Fruit fly (Drosophila melanogaster): Measurements from ENCODE around the gene CG3437.

The CG3437 gene

DNA sequence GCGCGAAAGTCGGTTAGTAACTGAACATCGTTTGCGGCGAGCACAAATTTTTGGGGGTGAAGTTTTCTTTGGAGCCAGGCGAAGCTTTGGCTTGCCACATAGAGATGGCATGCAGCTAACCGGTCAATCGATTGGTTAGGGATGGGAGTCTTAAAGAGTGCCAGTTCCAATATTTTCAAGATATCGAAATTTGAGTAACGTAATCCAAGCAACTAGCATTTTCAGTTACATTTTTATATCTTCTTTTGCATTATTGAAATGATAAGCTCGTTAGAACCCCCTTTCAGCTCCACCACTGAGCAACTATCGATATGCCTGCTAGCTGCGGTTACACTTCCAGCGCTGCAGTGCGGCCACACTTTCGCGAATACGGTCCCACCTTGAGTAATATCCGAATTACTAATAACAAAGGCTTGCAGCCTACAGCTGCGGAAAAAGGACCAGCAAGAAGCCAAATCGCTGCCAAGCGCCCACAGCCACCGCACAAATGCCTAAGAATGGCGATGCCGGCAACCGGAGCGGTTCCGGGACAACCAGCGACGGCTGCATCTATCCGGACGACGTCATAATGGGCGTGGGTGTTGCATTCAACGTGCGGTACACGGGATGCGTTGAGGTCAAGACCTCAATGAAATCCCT is 30.7 kb downstream of the CG3437 start, which contains the start of the genes Atat and Shc (continued):
- TF ChIP-seq Doc2 (GFP tag; IDR thresholded peaks at IDR 0.05): peak; percentile 98
- peak; percentile 100 for TF ChIP-seq CG4404 (GFP tag; IDR thresholded peaks at IDR 0.05)
- TF ChIP-seq amos (GFP tag; IDR thresholded peaks at IDR 0.05; ENCODE audit: partially characterized antibody): peak; percentile 88
- TF ChIP-seq CG1233 (GFP tag; optimal IDR thresholded peaks at IDR 0.05): peak; percentile 98
- peak; percentile 99 for TF ChIP-seq tio (GFP tag; optimal IDR thresholded peaks at IDR 0.05)
- TF ChIP-seq vnd (GFP tag; IDR thresholded peaks at IDR 0.05; ENCODE audit: partially characterized antibody): peak; percentile 93
- TF ChIP-seq zfh1 (GFP tag; IDR thresholded peaks at IDR 0.05): peak; percentile 100
- peak; percentile 100 for TF ChIP-seq ind (GFP tag; optimal IDR thresholded peaks at IDR 0.05)
- TF ChIP-seq Oaz (GFP tag; IDR thresholded peaks at IDR 0.05): peak; percentile 99
- peak; percentile 53; the same call in 2 of the 4 replicates for TF ChIP-seq chinmo (GFP tag; IDR thresholded peaks at IDR 0.05; ENCODE audit: partially characterized antibody)
- TF ChIP-seq Eip74EF (GFP tag; optimal IDR thresholded peaks at IDR 0.05): peak in 1 of 2 experiments; percentile 89
- peak; percentile 95 for TF ChIP-seq Spps (tag; optimal IDR thresholded peaks at IDR 0.05)
- TF ChIP-seq lmd (GFP tag; IDR thresholded peaks at IDR 0.05): peak; percentile 100
- peak; percentile 97 for TF ChIP-seq CG31441 (GFP tag; IDR thresholded peaks at IDR 0.05)
- TF ChIP-seq sens-2 (GFP tag; IDR thresholded peaks at IDR 0.05): peak; percentile 98
- TF ChIP-seq CG12155 (GFP tag; optimal IDR thresholded peaks at IDR 0.05): peak; percentile 99
- peak; percentile 100 for TF ChIP-seq row (GFP tag; IDR thresholded peaks at IDR 0.05)
- peak; percentile 99 for TF ChIP-seq chm (GFP tag; IDR thresholded peaks at IDR 0.05)
- TF ChIP-seq CG14667 (GFP tag; IDR thresholded peaks at IDR 0.05): peak; percentile 100
- TF ChIP-seq CG31224 (GFP tag; IDR thresholded peaks at IDR 0.05): peak; percentile 98
- TF ChIP-seq NK7.1 (GFP tag; optimal IDR thresholded peaks at IDR 0.05): peak; percentile 98
- peak; percentile 92 for TF ChIP-seq CG15073 (GFP tag; optimal IDR thresholded peaks at IDR 0.05)
- peak; percentile 85 for TF ChIP-seq kni (GFP tag; optimal IDR thresholded peaks at IDR 0.05)
- peak; percentile 98 for TF ChIP-seq CG10543 (GFP tag; optimal IDR thresholded peaks at IDR 0.05)
- 0 out of 2 replicates have a peak, but pooled peaks have one; percentile 65 for TF ChIP-seq CG42726 (GFP tag; IDR thresholded peaks at IDR 0.05; ENCODE audit: partially characterized antibody)
- peak; percentile 87 for TF ChIP-seq Nf-YB (GFP tag; optimal IDR thresholded peaks at IDR 0.05)
- TF ChIP-seq dm (GFP tag; optimal IDR thresholded peaks at IDR 0.05): peak; percentile 99
- TF ChIP-seq H15 (GFP tag; IDR thresholded peaks at IDR 0.05): peak; percentile 100
- peak; percentile 83 for TF ChIP-seq Dip2 (GFP tag; IDR thresholded peaks at IDR 0.05)
- TF ChIP-seq mirr (GFP tag; optimal IDR thresholded peaks at IDR 0.05): peak; percentile 98
- peak; percentile 97 for TF ChIP-seq lbe (GFP tag; optimal IDR thresholded peaks at IDR 0.05)
- peak; percentile 100 for TF ChIP-seq CG7372 (GFP tag; IDR thresholded peaks at IDR 0.05)
- peak; percentile 96 for TF ChIP-seq CG6683 (GFP tag; optimal IDR thresholded peaks at IDR 0.05)
- TF ChIP-seq trh (GFP tag; optimal IDR thresholded peaks at IDR 0.05): peak; percentile 99
- TF ChIP-seq da (GFP tag; optimal IDR thresholded peaks at IDR 0.05): peak; percentile 99
- peak; percentile 99 for TF ChIP-seq CG12391 (tag; optimal IDR thresholded peaks at IDR 0.05)
- TF ChIP-seq CG17186 (GFP tag; optimal IDR thresholded peaks at IDR 0.05): peak; percentile 95
- TF ChIP-seq CG6272 (GFP tag; IDR thresholded peaks at IDR 0.05): peak; percentile 100
- TF ChIP-seq CG33557 (GFP tag; optimal IDR thresholded peaks at IDR 0.05): peak; percentile 93
- peak; percentile 92 for TF ChIP-seq Asciz (GFP tag; optimal IDR thresholded peaks at IDR 0.05)
- TF ChIP-seq CG8290 (GFP tag; optimal IDR thresholded peaks at IDR 0.05): peak; percentile 99
- peak; percentile 98 to 100 for TF ChIP-seq CG8290 (tag; optimal IDR thresholded peaks at IDR 0.05)
- TF ChIP-seq odd (GFP tag; optimal IDR thresholded peaks at IDR 0.05): peak; percentile 88
- TF ChIP-seq CG7357 (GFP tag; IDR thresholded peaks at IDR 0.05): peak; percentile 98
- peak; percentile 99 for TF ChIP-seq CG17328 (GFP tag; IDR thresholded peaks at IDR 0.05)
- peak; percentile 99 for TF ChIP-seq danr (GFP tag; IDR thresholded peaks at IDR 0.05)
- TF ChIP-seq CG14014 (GFP tag; IDR thresholded peaks at IDR 0.05): peak; percentile 99
- peak; percentile 78 for TF ChIP-seq nom (GFP tag; optimal IDR thresholded peaks at IDR 0.05)
- TF ChIP-seq Elba2 (GFP tag; optimal IDR thresholded peaks at IDR 0.05): peak; percentile 96
- TF ChIP-seq Xbp1 (GFP tag; optimal IDR thresholded peaks at IDR 0.05): peak; percentile 100
